Worm (Caenorhabditis elegans) whole organism, L4 larva: ENCODE measurements around the gene swd-2.1.

ENCODE experiments used
- F26F4.8 ChIP-seq: fragments of 200-800 bp; sonication (Bioruptor generic); conservative IDR thresholded peaks from 2 replicates; pipeline ENCODE4 v1.3.6; 2022; ENCODE audit warnings: missing genetic modification characterization, missing compliant biosample characterization
- R02D3.7 ChIP-seq: fragments of 150-350 bp; sonication (generic microtip); optimal IDR thresholded peaks from 3 replicates; lab custom pipeline; 2014; ENCODE audit warnings: missing biosample characterization, missing genetic modification characterization
- T26A8.4 ChIP-seq: fragments of 200-800 bp; sonication (Bioruptor generic); IDR thresholded peaks from 2 replicates; pipeline ENCODE4 v1.3.6; 2022; ENCODE audit warnings: missing genetic modification characterization, missing compliant biosample characterization
- ZK337.2 ChIP-seq: fragments of 200-800 bp; sonication (Bioruptor generic); IDR thresholded peaks from 2 replicates; pipeline ENCODE4 v1.3.6; 2022; ENCODE audit warnings: missing genetic modification reagents, missing genetic modification characterization, missing compliant biosample characterization
- ZK546.5 ChIP-seq, 2 experiments: sonication (generic microtip); optimal IDR thresholded peaks; 2 replicates each; lab custom pipeline; 2017; ENCODE audit warnings: missing biosample characterization in 2 of 2, missing genetic modification characterization in 2 of 2
- aly-2 ChIP-seq: sonication (generic microtip); optimal IDR thresholded peaks from 2 replicates; lab custom pipeline; 2018; ENCODE audit warnings: missing biosample characterization, missing genetic modification characterization
- arid-1 ChIP-seq: fragments of 200-800 bp; sonication (Bioruptor generic); conservative IDR thresholded peaks from 2 replicates; pipeline ENCODE4 v1.3.6; 2022; ENCODE audit warnings: missing genetic modification reagents, missing genetic modification characterization, missing compliant biosample characterization
- ceh-20 ChIP-seq: fragments of 200-800 bp; sonication (Bioruptor generic); IDR thresholded peaks from 2 replicates; pipeline ENCODE4 v1.3.6; 2022; ENCODE audit warnings: missing genetic modification reagents, missing genetic modification characterization, missing compliant biosample characterization
- ceh-28 ChIP-seq: fragments of 150-350 bp; optimal IDR thresholded peaks from 2 replicates; lab custom pipeline; 2014; ENCODE audit warnings: missing biosample characterization, missing genetic modification reagents, missing genetic modification characterization
- ceh-44 ChIP-seq: fragments of 200-800 bp; sonication (Bioruptor generic); IDR thresholded peaks from 2 replicates; pipeline ENCODE4 v1.3.6; 2022; ENCODE audit warnings: missing genetic modification reagents, missing genetic modification characterization, missing compliant biosample characterization
- ces-1 ChIP-seq: fragments of 150-350 bp; sonication (generic microtip); optimal IDR thresholded peaks from 4 replicates; lab custom pipeline; 2014; ENCODE audit warnings: missing biosample characterization, missing genetic modification reagents, missing genetic modification characterization
- daf-12 ChIP-seq: fragments of 150-350 bp; optimal IDR thresholded peaks from 2 replicates; lab custom pipeline; 2014; ENCODE audit warnings: missing biosample characterization, missing genetic modification reagents, missing genetic modification characterization
- daf-16 ChIP-seq, 3 experiments: sonication (generic microtip); optimal IDR thresholded peaks; 2 replicates each; lab custom pipeline; 2016 to 2017; ENCODE audit warnings: missing genetic modification characterization in 3 of 3, missing genetic modification reagents in 3 of 3, mild to moderate bottlenecking in 2 of 3, missing compliant biosample characterization in 2 of 3, missing biosample characterization in 1 of 3, moderate library complexity in 1 of 3
- dmd-6 ChIP-seq: fragments of 200-800 bp; sonication (Bioruptor generic); IDR thresholded peaks from 2 replicates; pipeline ENCODE4 v1.3.6; 2022; ENCODE audit warnings: missing genetic modification reagents, missing genetic modification characterization, missing compliant biosample characterization
- duxl-1 ChIP-seq: sonication (generic microtip); optimal IDR thresholded peaks from 2 replicates; lab custom pipeline; 2016; ENCODE audit warnings: mild to moderate bottlenecking, missing genetic modification characterization, moderate library complexity, missing compliant biosample characterization; ENCODE audit not compliant: poor library complexity
- dve-1 ChIP-seq: sonication (generic microtip); optimal IDR thresholded peaks from 2 replicates; lab custom pipeline; 2017; ENCODE audit warnings: antibody characterized with exemption, mild to moderate bottlenecking, missing genetic modification characterization, missing compliant biosample characterization; ENCODE audit not compliant: insufficient read depth
- egl-27 ChIP-seq: sonication (generic microtip); optimal IDR thresholded peaks from 3 replicates; lab custom pipeline; 2017; ENCODE audit warnings: missing biosample characterization, missing genetic modification reagents, missing genetic modification characterization
- fkh-10 ChIP-seq: fragments of 150-350 bp; optimal IDR thresholded peaks from 2 replicates; lab custom pipeline; 2014; ENCODE audit warnings: missing biosample characterization, missing genetic modification reagents, missing genetic modification characterization
- gei-8 ChIP-seq: fragments of 200-800 bp; sonication (Bioruptor generic); optimal IDR thresholded peaks from 2 replicates; lab custom pipeline; 2018; ENCODE audit warnings: mild to moderate bottlenecking, missing genetic modification characterization, missing compliant biosample characterization
- hlh-30 ChIP-seq: sonication (generic microtip); optimal IDR thresholded peaks from 2 replicates; lab custom pipeline; 2017; ENCODE audit warnings: antibody characterized with exemption, mild to moderate bottlenecking, missing genetic modification characterization, missing compliant biosample characterization; ENCODE audit not compliant: insufficient read depth
- hmg-1.1 ChIP-seq: fragments of 200-800 bp; sonication (Bioruptor generic); IDR thresholded peaks from 2 replicates; pipeline ENCODE4 v1.3.6; 2022; ENCODE audit warnings: missing genetic modification reagents, missing genetic modification characterization, missing compliant biosample characterization
- jun-1 ChIP-seq: fragments of 150-350 bp; optimal IDR thresholded peaks from 2 replicates; lab custom pipeline; 2014; ENCODE audit warnings: missing biosample characterization, missing genetic modification reagents, missing genetic modification characterization
- lim-7 ChIP-seq: fragments of 200-800 bp; sonication (Bioruptor generic); IDR thresholded peaks from 2 replicates; pipeline ENCODE4 v1.3.6; 2022; ENCODE audit warnings: missing genetic modification characterization, missing compliant biosample characterization
- lin-13 ChIP-seq: fragments of 150-350 bp; optimal IDR thresholded peaks from 2 replicates; lab custom pipeline; 2014; ENCODE audit warnings: missing biosample characterization, missing genetic modification reagents, missing genetic modification characterization
- lin-29 ChIP-seq: fragments of 200-800 bp; sonication (Bioruptor generic); IDR thresholded peaks from 2 replicates; pipeline ENCODE4 v1.3.6; 2022; ENCODE audit warnings: missing genetic modification reagents, missing genetic modification characterization, missing compliant biosample characterization
- lin-39 ChIP-seq: fragments of 150-350 bp; optimal IDR thresholded peaks from 2 replicates; lab custom pipeline; 2014; ENCODE audit warnings: missing biosample characterization, missing genetic modification reagents, missing genetic modification characterization
- lir-3 ChIP-seq: sonication (generic microtip); optimal IDR thresholded peaks from 2 replicates; lab custom pipeline; 2016; ENCODE audit warnings: mild to moderate bottlenecking, missing genetic modification characterization, missing compliant biosample characterization
- madf-5 ChIP-seq, 2 experiments: fragments of 200-800 bp; sonication (Bioruptor generic); IDR thresholded peaks; 2 replicates each; pipeline ENCODE4 v1.3.6; 2022; ENCODE audit warnings: missing compliant biosample characterization in 2 of 2, missing genetic modification characterization in 2 of 2
- mep-1 ChIP-seq: fragments of 150-350 bp; sonication (generic microtip); optimal IDR thresholded peaks from 3 replicates; lab custom pipeline; 2014; ENCODE audit warnings: missing biosample characterization, missing genetic modification characterization
- mxl-2 ChIP-seq: fragments of 200-800 bp; sonication (Bioruptor generic); conservative IDR thresholded peaks from 2 replicates; pipeline ENCODE4 v1.3.6; 2022; ENCODE audit warnings: missing genetic modification reagents, missing genetic modification characterization, missing compliant biosample characterization
- nhr-11 ChIP-seq: fragments of 150-350 bp; optimal IDR thresholded peaks from 2 replicates; lab custom pipeline; 2014; ENCODE audit warnings: missing biosample characterization, missing genetic modification characterization
- nhr-41 ChIP-seq: fragments of 200-800 bp; sonication (Bioruptor generic); IDR thresholded peaks from 2 replicates; pipeline ENCODE4 v1.3.6; 2022; ENCODE audit warnings: missing genetic modification reagents, missing genetic modification characterization, missing compliant biosample characterization
- nhr-48 ChIP-seq: sonication (generic microtip); optimal IDR thresholded peaks from 2 replicates; lab custom pipeline; 2016; ENCODE audit warnings: mild to moderate bottlenecking, missing genetic modification characterization, missing compliant biosample characterization
- nhr-6 ChIP-seq: fragments of 150-350 bp; optimal IDR thresholded peaks from 2 replicates; lab custom pipeline; 2014; ENCODE audit warnings: missing biosample characterization, missing genetic modification characterization
- nhr-76 ChIP-seq: fragments of 150-350 bp; optimal IDR thresholded peaks from 2 replicates; lab custom pipeline; 2014; ENCODE audit warnings: missing biosample characterization, missing genetic modification characterization
- nhr-77 ChIP-seq: fragments of 150-350 bp; optimal IDR thresholded peaks from 2 replicates; lab custom pipeline; 2014; ENCODE audit warnings: missing biosample characterization, missing genetic modification characterization
- pha-4 ChIP-seq, 2 experiments: fragments of 150-350 bp in 1 of 2; fragments of 200-800 bp in 1 of 2; sonication (Bioruptor generic) in 1 of 2; IDR thresholded peaks in 1 of 2; optimal IDR thresholded peaks in 1 of 2; 2 replicates each; pipeline versions ENCODE4 v1.3.6 to Lab custom; 2014 to 2022; ENCODE audit warnings: missing genetic modification characterization in 2 of 2, missing genetic modification reagents in 2 of 2, missing biosample characterization in 1 of 2, missing compliant biosample characterization in 1 of 2
- sdz-12 ChIP-seq: fragments of 200-800 bp; sonication (Bioruptor generic); optimal IDR thresholded peaks from 2 replicates; lab custom pipeline; 2018; ENCODE audit warnings: mild to moderate bottlenecking, missing genetic modification characterization, missing compliant biosample characterization
- set-16 ChIP-seq: fragments of 200-800 bp; sonication (Bioruptor generic); IDR thresholded peaks from 2 replicates; pipeline ENCODE4 v1.3.6; 2022; ENCODE audit warnings: missing genetic modification reagents, missing genetic modification characterization, missing compliant biosample characterization
- snpc-1.2 ChIP-seq: fragments of 200-800 bp; sonication (Bioruptor generic); IDR thresholded peaks from 2 replicates; pipeline ENCODE4 v1.3.6; 2022; ENCODE audit warnings: missing genetic modification reagents, missing genetic modification characterization, missing compliant biosample characterization
- snpc-4 ChIP-seq: fragments of 150-350 bp; optimal IDR thresholded peaks from 2 replicates; lab custom pipeline; 2014; ENCODE audit warnings: missing biosample characterization, missing genetic modification characterization
- tag-97 ChIP-seq: fragments of 200-800 bp; sonication (Bioruptor generic); IDR thresholded peaks from 2 replicates; pipeline ENCODE4 v1.3.6; 2022; ENCODE audit warnings: missing genetic modification characterization, missing compliant biosample characterization
- unc-130 ChIP-seq: sonication (generic microtip); optimal IDR thresholded peaks from 2 replicates; lab custom pipeline; 2016; ENCODE audit warnings: missing genetic modification reagents, missing genetic modification characterization, missing compliant biosample characterization
- unc-62 ChIP-seq, 3 experiments: fragments of 150-350 bp in 1 of 3; sonication (generic microtip); optimal IDR thresholded peaks in 2 of 3; peaks in 1 of 3; 1 replicate in 1 of 3; 2 replicates in 2 of 3; lab custom pipeline; 2014 to 2017; ENCODE audit warnings: missing biosample characterization in 3 of 3, missing genetic modification characterization in 3 of 3, missing genetic modification reagents in 3 of 3, missing genotype in 1 of 3
- vab-7 ChIP-seq: fragments of 200-800 bp; sonication (Bioruptor generic); IDR thresholded peaks from 2 replicates; pipeline ENCODE4 v1.3.6; 2022; ENCODE audit warnings: missing genetic modification reagents, missing genetic modification characterization, missing compliant biosample characterization
- ztf-11 ChIP-seq: fragments of 150-350 bp; optimal IDR thresholded peaks from 2 replicates; lab custom pipeline; 2014; ENCODE audit warnings: missing biosample characterization, missing genetic modification characterization
- ztf-7 ChIP-seq: fragments of 150-350 bp; optimal IDR thresholded peaks from 2 replicates; lab custom pipeline; 2014; ENCODE audit warnings: missing biosample characterization, missing genetic modification characterization

The swd-2.1 gene

DNA sequence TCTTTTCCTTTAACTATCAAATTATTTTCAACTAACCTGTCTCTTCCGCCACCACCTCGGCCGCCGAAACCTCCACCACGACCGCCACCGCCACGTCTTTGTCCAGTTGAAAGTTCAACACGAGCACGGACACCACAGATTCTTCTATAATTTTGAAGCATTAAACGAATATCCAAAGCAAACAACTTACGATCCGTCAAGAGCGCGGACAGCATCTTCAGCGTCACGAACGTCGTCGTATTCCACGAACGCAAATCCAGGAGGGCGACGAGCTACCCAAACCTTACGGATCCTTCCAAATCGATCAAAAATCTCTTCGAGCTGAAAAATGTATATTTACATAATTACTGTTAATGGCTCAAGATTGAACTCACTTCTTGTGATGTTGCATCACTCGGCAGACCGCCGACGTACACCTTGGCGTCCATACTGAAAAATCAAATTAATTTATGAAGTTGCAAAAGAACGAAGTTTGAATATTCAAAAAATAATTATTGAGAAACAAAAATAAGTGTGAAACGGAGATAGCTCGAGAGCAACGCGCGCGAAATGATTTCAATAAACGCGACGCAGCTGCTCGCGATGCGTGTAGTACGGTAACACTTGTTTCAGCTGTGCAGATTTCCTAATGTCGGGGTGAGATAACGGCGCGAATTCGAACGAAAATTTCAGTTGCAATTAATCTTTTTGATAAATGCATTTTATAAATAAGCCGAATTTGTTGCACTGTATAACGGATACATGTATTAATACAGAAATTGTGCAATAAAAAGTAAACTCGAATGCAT, 15.2 kb downstream of the swd-2.1 start, which contains the start of gene rsp-6 (continued):
- no peak for TF ChIP-seq ZK337.2 (GFP tag; lab: Robert Waterston, UW)
- TF ChIP-seq ZK546.5 (tag; optimal IDR thresholded peaks at IDR 0.05; lab: Kevin White, UChicago) = no peak
- no peak for TF ChIP-seq tag-97 (GFP tag; lab: Robert Waterston, UW)
- TF ChIP-seq duxl-1 (tag; lab: Kevin White, UChicago) = peak; percentile 44
- TF ChIP-seq lin-13 (GFP tag; lab: Kevin White, UChicago) = peak; percentile 75
- 0 out of 2 replicates have a peak, but pooled peaks have one; percentile 14 for TF ChIP-seq snpc-1.2
- no peak for TF ChIP-seq mxl-2 (GFP tag; lab: Robert Waterston, UW)
- TF ChIP-seq hmg-1.1 = peak; percentile 45; the same call in 1 of the 2 replicates
- TF ChIP-seq fkh-10 (GFP tag; lab: Kevin White, UChicago) = peak; percentile 50
- TF ChIP-seq egl-27 = no peak
- TF ChIP-seq lir-3 = no peak
- TF ChIP-seq unc-130 (GFP tag; lab: Kevin White, UChicago) = peak; percentile 74
- TF ChIP-seq ztf-7 = no peak
- TF ChIP-seq T26A8.4 (GFP tag; lab: Robert Waterston, UW) = peak; percentile 69
- no peak for TF ChIP-seq nhr-41 (GFP tag; lab: Robert Waterston, UW)
- TF ChIP-seq ceh-44 (GFP tag; lab: Robert Waterston, UW) = peak; percentile 56; the same call in 1 of the 2 replicates
- TF ChIP-seq F26F4.8 (GFP tag; lab: Robert Waterston, UW) = no peak
- TF ChIP-seq hlh-30 (tag; lab: Kevin White, UChicago) = peak; percentile 84
- peak; percentile 78 for TF ChIP-seq nhr-77 (tag; lab: Kevin White, UChicago)
- no peak for TF ChIP-seq set-16
- peak in 1 of 2 experiments; percentile 17 for TF ChIP-seq unc-62 (GFP tag; optimal IDR thresholded peaks at IDR 0.05 in 1 of 2; lab: Kevin White, UChicago)
- no peak for TF ChIP-seq unc-62 (tag; optimal IDR thresholded peaks at IDR 0.05; lab: Kevin White, UChicago)
- TF ChIP-seq daf-12 = no peak
- TF ChIP-seq nhr-48 (tag; lab: Kevin White, UChicago) = peak; percentile 16
- TF ChIP-seq gei-8 (GFP tag; lab: Kevin White, UChicago) = no peak
- peak; percentile 78 for TF ChIP-seq nhr-11 (tag; lab: Kevin White, UChicago)
- no peak for TF ChIP-seq sdz-12 (GFP tag; lab: Kevin White, UChicago)
- no peak for TF ChIP-seq snpc-4
- peak; percentile 91 for TF ChIP-seq mep-1
- TF ChIP-seq ztf-11 (tag; lab: Kevin White, UChicago) = no peak
- no peak for TF ChIP-seq nhr-76 (tag; lab: Kevin White, UChicago)
- peak; percentile 61 for TF ChIP-seq pha-4 (GFP tag; IDR thresholded peaks at IDR 0.05; lab: Robert Waterston, UW)
- peak; percentile 43 for TF ChIP-seq pha-4 (tag; optimal IDR thresholded peaks at IDR 0.05; lab: Kevin White, UChicago)
- no peak for TF ChIP-seq madf-5 (GFP tag; IDR thresholded peaks at IDR 0.05; lab: Robert Waterston, UW)
- TF ChIP-seq nhr-6 (tag; lab: Kevin White, UChicago) = peak; percentile 81
- peak in 1 of 2 experiments; percentile 1 for TF ChIP-seq daf-16 (GFP tag; optimal IDR thresholded peaks at IDR 0.05; lab: Kevin White, UChicago)
- peak; percentile 77 for TF ChIP-seq daf-16 (tag; optimal IDR thresholded peaks at IDR 0.05; lab: Kevin White, UChicago)
- TF ChIP-seq lim-7 (GFP tag; lab: Robert Waterston, UW) = no peak
- peak; percentile 26; the same call in 1 of the 2 replicates for TF ChIP-seq dmd-6 (GFP tag; lab: Robert Waterston, UW)
- TF ChIP-seq ces-1 (GFP tag; lab: Kevin White, UChicago) = no peak
- no peak for TF ChIP-seq lin-29 (GFP tag; lab: Robert Waterston, UW)
- peak; percentile 15 for TF ChIP-seq jun-1 (tag; lab: Kevin White, UChicago)
- no peak for TF ChIP-seq aly-2 (tag; lab: Kevin White, UChicago)
- peak; percentile 58; the same call in 1 of the 2 replicates for TF ChIP-seq vab-7 (GFP tag; lab: Robert Waterston, UW)
- TF ChIP-seq lin-39 (tag; lab: Kevin White, UChicago) = no peak
- peak; percentile 90 for TF ChIP-seq dve-1 (tag; lab: Kevin White, UChicago)
- no peak for TF ChIP-seq R02D3.7 (tag; lab: Kevin White, UChicago)
- peak; percentile 69 for TF ChIP-seq arid-1 (GFP tag; lab: Robert Waterston, UW)
- TF ChIP-seq ceh-28 (tag; lab: Kevin White, UChicago) = no peak
- TF ChIP-seq ceh-20 (GFP tag; lab: Robert Waterston, UW) = no peak
